Fruit fly (Drosophila melanogaster) whole organism, prepupa: ENCODE measurements around the gene ncm.

Experiments
- Blimp-1 ChIP-seq: fragments of 200-800 bp; sonication (Bioruptor generic); optimal IDR thresholded peaks from 3 replicates; lab custom pipeline; 2017; ENCODE audit warnings: missing biosample characterization, missing genetic modification characterization, mild to moderate bottlenecking, moderate library complexity, missing genetic modification reagents
- CG10631 ChIP-seq: fragments of 200-800 bp; sonication (Bioruptor generic); optimal IDR thresholded peaks from 2 replicates; lab custom pipeline; 2016; ENCODE audit warnings: missing biosample characterization, missing genetic modification characterization
- CG10669 ChIP-seq: fragments of 200-800 bp; sonication (Bioruptor generic); optimal IDR thresholded peaks from 3 replicates; lab custom pipeline; 2018; ENCODE audit warnings: missing biosample characterization, mild to moderate bottlenecking, missing genetic modification characterization, moderate library complexity
- CG11762 ChIP-seq: fragments of 200-800 bp; sonication (Bioruptor generic); optimal IDR thresholded peaks from 3 replicates; lab custom pipeline; 2016; ENCODE audit warnings: missing biosample characterization, missing genetic modification characterization; ENCODE audit not compliant: insufficient read depth
- CG15336 ChIP-seq: fragments of 200-800 bp; sonication (Bioruptor generic); IDR thresholded peaks from 2 replicates; pipeline ENCODE4 v1.3.6; 2022; ENCODE audit warnings: missing biosample characterization, missing genetic modification characterization
- CG1621 ChIP-seq: fragments of 200-800 bp; sonication (Bioruptor generic); optimal IDR thresholded peaks from 3 replicates; lab custom pipeline; 2018; ENCODE audit warnings: missing biosample characterization, mild to moderate bottlenecking, missing genetic modification characterization
- CG31627 ChIP-seq: fragments of 200-800 bp; sonication (Bioruptor generic); optimal IDR thresholded peaks from 3 replicates; lab custom pipeline; 2016; ENCODE audit warnings: missing biosample characterization, missing genetic modification characterization
- CG34406 ChIP-seq: fragments of 200-800 bp; sonication (Bioruptor generic); optimal IDR thresholded peaks from 3 replicates; lab custom pipeline; 2016; ENCODE audit warnings: missing biosample characterization, missing genetic modification characterization
- CG3919 ChIP-seq: fragments of 200-800 bp; sonication (Bioruptor generic); optimal IDR thresholded peaks from 3 replicates; lab custom pipeline; 2016; ENCODE audit warnings: missing biosample characterization, missing genetic modification characterization
- CG4318 ChIP-seq: fragments of 200-800 bp; sonication (Bioruptor generic); optimal IDR thresholded peaks from 3 replicates; lab custom pipeline; 2017; ENCODE audit warnings: missing biosample characterization, mild to moderate bottlenecking, missing genetic modification characterization
- CG6163 ChIP-seq: fragments of 200-800 bp; sonication (Bioruptor generic); IDR thresholded peaks from 3 replicates; pipeline ENCODE4 v1.3.6; 2022; ENCODE audit warnings: missing biosample characterization, missing genetic modification characterization
- CG6276 ChIP-seq: fragments of 200-800 bp; sonication (Bioruptor generic); optimal IDR thresholded peaks from 2 replicates; lab custom pipeline; 2017; ENCODE audit warnings: missing biosample characterization, mild to moderate bottlenecking, missing genetic modification characterization
- CG6792 ChIP-seq: fragments of 200-800 bp; sonication (Bioruptor generic); optimal IDR thresholded peaks from 3 replicates; lab custom pipeline; 2016; ENCODE audit warnings: missing biosample characterization, missing genetic modification characterization
- CG6808 ChIP-seq: fragments of 200-800 bp; sonication (Bioruptor generic); optimal IDR thresholded peaks from 3 replicates; lab custom pipeline; 2017; ENCODE audit warnings: missing biosample characterization, missing genetic modification characterization, mild to moderate bottlenecking, moderate library complexity, missing genetic modification reagents
- CG6854 ChIP-seq: fragments of 200-800 bp; sonication (Bioruptor generic); optimal IDR thresholded peaks from 2 replicates; lab custom pipeline; 2017; ENCODE audit warnings: missing biosample characterization, mild to moderate bottlenecking, missing genetic modification characterization
- CG7368 ChIP-seq: fragments of 200-800 bp; sonication (Bioruptor generic); optimal IDR thresholded peaks from 3 replicates; lab custom pipeline; 2016; ENCODE audit warnings: missing biosample characterization, missing genetic modification characterization
- CG8119 ChIP-seq: fragments of 200-800 bp; sonication (Bioruptor generic); IDR thresholded peaks from 3 replicates; pipeline ENCODE4 v1.3.6; 2022; ENCODE audit warnings: missing biosample characterization, missing genetic modification characterization
- CG9139 ChIP-seq: fragments of 200-800 bp; sonication (Bioruptor generic); optimal IDR thresholded peaks from 3 replicates; lab custom pipeline; 2017; ENCODE audit warnings: missing biosample characterization, mild to moderate bottlenecking, missing genetic modification characterization
- Eip75B ChIP-seq: fragments of 200-800 bp; sonication (Bioruptor generic); optimal IDR thresholded peaks from 3 replicates; lab custom pipeline; 2016; ENCODE audit warnings: missing biosample characterization, missing genetic modification characterization
- Eip93F ChIP-seq: fragments of 200-800 bp; sonication (Bioruptor generic); optimal IDR thresholded peaks from 2 replicates; lab custom pipeline; 2016; ENCODE audit warnings: missing biosample characterization, mild to moderate bottlenecking, missing genetic modification characterization
- Ets21C ChIP-seq: fragments of 200-800 bp; sonication (Bioruptor generic); optimal IDR thresholded peaks from 3 replicates; lab custom pipeline; 2016; ENCODE audit warnings: missing biosample characterization, missing genetic modification characterization
- Ets96B ChIP-seq: fragments of 200-800 bp; optimal IDR thresholded peaks from 2 replicates; lab custom pipeline; 2019; ENCODE audit warnings: missing biosample characterization, mild to moderate bottlenecking, missing genetic modification characterization, moderate library complexity
- Gug ChIP-seq: fragments of 200-800 bp; sonication (Bioruptor generic); IDR thresholded peaks from 2 replicates; pipeline ENCODE4 v1.3.6; 2022; ENCODE audit warnings: missing biosample characterization, missing genetic modification characterization
- Hr38 ChIP-seq: sonication (Bioruptor generic); optimal IDR thresholded peaks from 2 replicates; lab custom pipeline; 2016; ENCODE audit warnings: missing biosample characterization, missing genetic modification characterization
- Hr4 ChIP-seq: fragments of 200-800 bp; sonication (Bioruptor generic); optimal IDR thresholded peaks from 3 replicates; lab custom pipeline; 2016; ENCODE audit warnings: missing biosample characterization, missing genetic modification characterization
- Lpt ChIP-seq: fragments of 200-800 bp; sonication (Bioruptor generic); optimal IDR thresholded peaks from 3 replicates; lab custom pipeline; 2016; ENCODE audit warnings: missing biosample characterization, missing genetic modification characterization
- Met ChIP-seq: fragments of 200-800 bp; sonication (Bioruptor generic); optimal IDR thresholded peaks from 3 replicates; lab custom pipeline; 2016; ENCODE audit warnings: missing biosample characterization, missing genetic modification characterization
- OdsH ChIP-seq: fragments of 200-800 bp; sonication (Bioruptor generic); optimal IDR thresholded peaks from 3 replicates; lab custom pipeline; 2016; ENCODE audit warnings: missing biosample characterization, missing genetic modification characterization
- Smox ChIP-seq: fragments of 200-800 bp; sonication (Bioruptor generic); optimal IDR thresholded peaks from 3 replicates; lab custom pipeline; 2016; ENCODE audit warnings: missing biosample characterization, missing genetic modification characterization
- achi ChIP-seq: fragments of 200-800 bp; sonication (Bioruptor generic); optimal IDR thresholded peaks from 3 replicates; lab custom pipeline; 2016; ENCODE audit warnings: missing biosample characterization, missing genetic modification characterization
- acj6 ChIP-seq: fragments of 200-800 bp; sonication (Bioruptor generic); optimal IDR thresholded peaks from 3 replicates; lab custom pipeline; 2016; ENCODE audit warnings: missing biosample characterization, missing genetic modification characterization
- cyc ChIP-seq: fragments of 200-800 bp; sonication (Bioruptor generic); optimal IDR thresholded peaks from 3 replicates; lab custom pipeline; 2016; ENCODE audit warnings: missing biosample characterization, missing genetic modification characterization
- dac ChIP-seq: fragments of 200-800 bp; sonication (Bioruptor generic); optimal IDR thresholded peaks from 2 replicates; lab custom pipeline; 2017; ENCODE audit warnings: missing biosample characterization, mild to moderate bottlenecking, missing genetic modification characterization
- dsx ChIP-seq: fragments of 200-800 bp; optimal IDR thresholded peaks from 3 replicates; lab custom pipeline; 2019; ENCODE audit warnings: missing biosample characterization, mild to moderate bottlenecking, missing genetic modification characterization, moderate library complexity; ENCODE audit not compliant: poor library complexity, severe bottlenecking
- eg ChIP-seq: fragments of 200-800 bp; sonication (Bioruptor generic); IDR thresholded peaks from 3 replicates; pipeline ENCODE4 v1.3.6; 2022; ENCODE audit warnings: missing biosample characterization, missing genetic modification characterization
- esn ChIP-seq: fragments of 200-800 bp; sonication (Bioruptor generic); optimal IDR thresholded peaks from 2 replicates; lab custom pipeline; 2016; ENCODE audit warnings: missing biosample characterization, mild to moderate bottlenecking, missing genetic modification characterization, moderate library complexity
- fd85E ChIP-seq: fragments of 200-800 bp; sonication (Bioruptor generic); optimal IDR thresholded peaks from 3 replicates; lab custom pipeline; 2016; ENCODE audit warnings: missing biosample characterization, missing genetic modification characterization
- fkh ChIP-seq: fragments of 200-800 bp; sonication (Bioruptor generic); optimal IDR thresholded peaks from 3 replicates; lab custom pipeline; 2017; ENCODE audit warnings: missing biosample characterization, mild to moderate bottlenecking, missing genetic modification characterization, moderate library complexity
- lz ChIP-seq: fragments of 200-800 bp; sonication (Bioruptor generic); optimal IDR thresholded peaks from 3 replicates; lab custom pipeline; 2016; ENCODE audit warnings: missing biosample characterization, missing genetic modification characterization
- net ChIP-seq: fragments of 200-800 bp; sonication (Bioruptor generic); optimal IDR thresholded peaks from 3 replicates; lab custom pipeline; 2016; ENCODE audit warnings: missing biosample characterization, missing genetic modification characterization
- pdm3 ChIP-seq: fragments of 200-800 bp; sonication (Bioruptor generic); optimal IDR thresholded peaks from 3 replicates; lab custom pipeline; 2016; ENCODE audit warnings: missing biosample characterization, missing genetic modification characterization
- spab ChIP-seq: fragments of 200-800 bp; sonication (Bioruptor generic); optimal IDR thresholded peaks from 2 replicates; lab custom pipeline; 2017; ENCODE audit warnings: missing biosample characterization, mild to moderate bottlenecking, missing genetic modification characterization, missing genetic modification reagents
- svp ChIP-seq: fragments of 200-800 bp; sonication (Bioruptor generic); peaks from one replicate; lab custom pipeline; 2016; ENCODE audit warnings: missing biosample characterization, missing genetic modification characterization
- vri ChIP-seq: fragments of 200-800 bp; sonication (Bioruptor generic); optimal IDR thresholded peaks from 3 replicates; lab custom pipeline; 2016; ENCODE audit warnings: missing biosample characterization, mild to moderate bottlenecking, missing genetic modification characterization

Gene ncm

DNA sequence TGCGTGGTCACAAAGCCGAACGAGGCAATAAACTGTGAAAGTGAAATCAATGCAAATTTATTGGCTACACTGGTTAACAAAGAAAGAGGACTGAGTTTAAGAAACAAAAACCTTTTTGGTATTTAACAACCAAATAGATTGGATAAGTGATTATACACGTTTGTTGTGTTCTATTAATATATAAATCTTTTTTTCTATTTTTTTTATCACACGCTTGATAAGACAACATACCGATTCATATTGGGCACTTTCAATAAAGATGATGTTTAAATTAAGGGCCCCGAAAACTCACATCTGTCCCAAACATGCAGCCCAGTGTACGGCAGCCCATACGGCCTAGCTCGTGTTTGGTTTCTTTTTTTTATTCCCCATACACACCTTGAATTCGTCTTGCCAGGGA, 44.4 kb upstream of the ncm start (continued):
- TF ChIP-seq Smox (no peak), acj6 (GFP tag; lab: Kevin White, UChicago) (no peak), CG6854 (no peak), CG7368 (no peak), fkh (GFP tag; lab: Kevin White, UChicago) (no peak), Ets96B (no peak), achi (GFP tag; lab: Kevin White, UChicago) (peak; percentile 58), Met (GFP tag; lab: Kevin White, UChicago) (no peak), CG31627 (GFP tag; lab: Kevin White, UChicago) (no peak), CG34406 (GFP tag; lab: Kevin White, UChicago) (peak; percentile 19), CG8119 (GFP tag; lab: Robert Waterston, UW) (peak; percentile 79), dsx (GFP tag; lab: Kevin White, UChicago) (no peak), CG6792 (GFP tag; lab: Kevin White, UChicago) (no peak), CG9139 (no peak), net (peak; percentile 2), pdm3 (GFP tag; lab: Kevin White, UChicago) (no peak), CG10669 (GFP tag; lab: Kevin White, UChicago) (no peak), spab (GFP tag; lab: Kevin White, UChicago) (no peak), OdsH (GFP tag; lab: Kevin White, UChicago) (no peak)

dm6 chr2L:18486828-18487227, 38.1 kb upstream of the ncm start:
- no peak for TF ChIP-seq Ets21C (GFP tag; lab: Kevin White, UChicago)
- no peak for TF ChIP-seq OdsH (GFP tag; lab: Kevin White, UChicago)
- no peak for TF ChIP-seq CG7368
- no peak for TF ChIP-seq acj6 (GFP tag; lab: Kevin White, UChicago)
- TF ChIP-seq Hr4 (GFP tag; lab: Kevin White, UChicago): no peak
- TF ChIP-seq Gug (GFP tag; lab: Robert Waterston, UW): no peak
- no peak for TF ChIP-seq CG31627 (GFP tag; lab: Kevin White, UChicago)
- TF ChIP-seq achi (GFP tag; lab: Kevin White, UChicago): no peak
- TF ChIP-seq spab (GFP tag; lab: Kevin White, UChicago): no peak
- no peak for TF ChIP-seq Blimp-1 (GFP tag; lab: Kevin White, UChicago)
- TF ChIP-seq cyc: no peak
- no peak for TF ChIP-seq Eip75B (GFP tag; lab: Kevin White, UChicago)
- no peak for TF ChIP-seq lz (GFP tag; lab: Kevin White, UChicago)
- no peak for TF ChIP-seq vri
- no peak for TF ChIP-seq CG6854
- TF ChIP-seq CG15336 (GFP tag; lab: Robert Waterston, UW): no peak
- no peak for TF ChIP-seq CG6808 (GFP tag; lab: Kevin White, UChicago)
- TF ChIP-seq CG1621 (tag; lab: Kevin White, UChicago): no peak
- TF ChIP-seq dac: no peak
- no peak for TF ChIP-seq CG3919

DNA sequence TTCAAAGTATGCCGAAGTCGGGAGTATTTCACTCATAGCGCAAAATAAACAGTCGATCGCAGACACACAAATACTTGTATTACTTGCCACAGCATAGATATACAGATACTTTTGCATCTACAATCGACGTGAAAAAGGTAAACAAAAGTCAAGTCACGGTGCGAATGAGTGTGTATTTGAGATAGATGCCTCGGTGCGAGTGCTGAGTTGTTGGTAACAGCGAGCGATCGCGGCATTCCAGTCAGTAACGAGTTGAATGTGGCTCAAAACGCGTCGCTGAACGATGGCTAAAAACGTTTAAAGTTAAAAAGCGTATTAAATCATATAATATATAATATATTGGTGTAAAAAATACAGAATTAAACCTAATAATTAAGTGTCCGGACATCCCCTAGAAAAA, 36.5 kb upstream of the ncm start, which contains the start of gene grnd:
TSS of gene grnd (plus strand) at position 207 of the 400 bp plus-strand sequence.
- no peak for TF ChIP-seq vri
- no peak for TF ChIP-seq eg (GFP tag; lab: Robert Waterston, UW)
- TF ChIP-seq Eip75B (GFP tag; lab: Kevin White, UChicago): no peak
- TF ChIP-seq fkh (GFP tag; lab: Kevin White, UChicago): peak; percentile 84
- no peak for TF ChIP-seq CG6276 (GFP tag; lab: Kevin White, UChicago)
- TF ChIP-seq esn: no peak
- TF ChIP-seq Smox: no peak
- no peak for TF ChIP-seq CG4318 (GFP tag; lab: Kevin White, UChicago)
- TF ChIP-seq CG10631 (GFP tag; lab: Kevin White, UChicago): no peak
- no peak for TF ChIP-seq Hr38
- no peak for TF ChIP-seq achi (GFP tag; lab: Kevin White, UChicago)
- no peak for TF ChIP-seq Ets96B
- TF ChIP-seq CG9139: no peak
- no peak for TF ChIP-seq fd85E
- TF ChIP-seq CG11762 (GFP tag; lab: Kevin White, UChicago): no peak
- no peak for TF ChIP-seq pdm3 (GFP tag; lab: Kevin White, UChicago)
- TF ChIP-seq svp (GFP tag; lab: Kevin White, UChicago): no peak
- TF ChIP-seq CG6163 (GFP tag; lab: Robert Waterston, UW): 0 out of 3 replicates have a peak, but pooled peaks have one; percentile 33
- TF ChIP-seq CG6792 (GFP tag; lab: Kevin White, UChicago): no peak
- TF ChIP-seq cyc: no peak
- TF ChIP-seq Lpt (GFP tag; lab: Kevin White, UChicago): no peak
- TF ChIP-seq CG6854: no peak
- TF ChIP-seq CG1621 (tag; lab: Kevin White, UChicago): peak; percentile 0
- TF ChIP-seq Eip93F (GFP tag; lab: Kevin White, UChicago): peak; percentile 17
